Worm (Caenorhabditis elegans): ENCODE results near the gene cnnm-3.
A peak's percentile ranks its signal among the peaks of the same experiment; 100 is the strongest.

Gene cnnm-3

ce11 chrX:3089894-3090414 is 44.3 kb upstream of the cnnm-3 start (continued):
- TF ChIP-seq unc-55 (GFP tag; optimal IDR thresholded peaks at IDR 0.05) (no peak), ceh-6 (GFP tag; optimal IDR thresholded peaks at IDR 0.05) (no peak), ceh-22 (tag; optimal IDR thresholded peaks at IDR 0.05) (no peak), eyg-1 (tag; optimal IDR thresholded peaks at IDR 0.05) (no peak), pax-1 (tag; optimal IDR thresholded peaks at IDR 0.05) (no peak), nhr-11 (tag; optimal IDR thresholded peaks at IDR 0.05) (no peak), pat-9 (tag; optimal IDR thresholded peaks at IDR 0.05) (no peak), che-1 (tag; optimal IDR thresholded peaks at IDR 0.05) (peak; percentile 13), zip-5 (tag; optimal IDR thresholded peaks at IDR 0.05) (no peak), ceh-19 (GFP tag; optimal IDR thresholded peaks at IDR 0.05) (no peak), pha-4 (tag; optimal IDR thresholded peaks at IDR 0.05) (no peak), ahr-1 (tag; optimal IDR thresholded peaks at IDR 0.05) (no peak), ceh-9 (tag; optimal IDR thresholded peaks at IDR 0.05) (no peak), ets-4 (tag; optimal IDR thresholded peaks at IDR 0.05) (no peak), madf-2 (tag; optimal IDR thresholded peaks at IDR 0.05) (no peak), K02D7.2 (tag; optimal IDR thresholded peaks at IDR 0.05) (no peak), fkh-10 (GFP tag; optimal IDR thresholded peaks at IDR 0.05) (no peak), tbx-7 (tag; optimal IDR thresholded peaks at IDR 0.05) (no peak), hlh-8 (tag; optimal IDR thresholded peaks at IDR 0.05) (no peak), nhr-232 (tag; optimal IDR thresholded peaks at IDR 0.05) (no peak), K09A11.1 (tag; optimal IDR thresholded peaks at IDR 0.05; ENCODE audit: insufficient read depth) (no peak), sox-4 (tag; optimal IDR thresholded peaks at IDR 0.05) (no peak), ref-2 (tag; optimal IDR thresholded peaks at IDR 0.05) (no peak), F13H6.1 (tag; optimal IDR thresholded peaks at IDR 0.05) (no peak), C38D4.7 (GFP tag; optimal IDR thresholded peaks at IDR 0.05) (no peak), ceh-18 (tag; optimal IDR thresholded peaks at IDR 0.05) (peak; percentile 49), gmeb-2 (tag; optimal IDR thresholded peaks at IDR 0.05) (no peak), ceh-34 (tag; optimal IDR thresholded peaks at IDR 0.05) (no peak), lim-6 (tag; optimal IDR thresholded peaks at IDR 0.05) (no peak), hlh-13 (GFP tag; optimal IDR thresholded peaks at IDR 0.05) (no peak), npax-4 (tag; optimal IDR thresholded peaks at IDR 0.05) (no peak), lin-11 (tag; optimal IDR thresholded peaks at IDR 0.05) (no peak), hlh-6 (tag; optimal IDR thresholded peaks at IDR 0.05) (no peak), pha-2 (tag; optimal IDR thresholded peaks at IDR 0.05) (no peak), fkh-6 (tag; optimal IDR thresholded peaks at IDR 0.05) (peak; percentile 13), tbx-2 (tag; optimal IDR thresholded peaks at IDR 0.05) (peak; percentile 47), odd-2 (tag; optimal IDR thresholded peaks at IDR 0.05) (no peak), nfya-1 (tag; optimal IDR thresholded peaks at IDR 0.05) (peak; percentile 39), sdc-2 (tag; optimal IDR thresholded peaks at IDR 0.05) (peak; percentile 62)

ce11 chrX:3089423-3089822 is 43.8 kb upstream of the cnnm-3 start, which contains the start of gene pccb-1:
Gene pccb-1 (plus strand): TSS chrX:3089549.
- TF ChIP-seq nhr-232 (tag; optimal IDR thresholded peaks at IDR 0.05) (no peak), T23F11.4 (GFP tag; optimal IDR thresholded peaks at IDR 0.05) (no peak), hlh-8 (tag; optimal IDR thresholded peaks at IDR 0.05) (no peak), odd-2 (tag; optimal IDR thresholded peaks at IDR 0.05) (no peak), elt-2 (tag; optimal IDR thresholded peaks at IDR 0.05) (no peak), npax-4 (tag; optimal IDR thresholded peaks at IDR 0.05) (no peak), tbx-7 (tag; optimal IDR thresholded peaks at IDR 0.05) (no peak), zip-5 (tag; optimal IDR thresholded peaks at IDR 0.05) (no peak), ztf-16 (tag; optimal IDR thresholded peaks at IDR 0.05) (no peak), pha-4 (tag; optimal IDR thresholded peaks at IDR 0.05) (no peak), eyg-1 (tag; optimal IDR thresholded peaks at IDR 0.05) (no peak), unc-3 (GFP tag; conservative IDR thresholded peaks at IDR 0.05) (no peak), unc-3 (tag; optimal IDR thresholded peaks at IDR 0.05) (no peak)

Measured in whole organism, late embryonic.